Worm (Caenorhabditis elegans) whole organism, late embryonic: Measurements from ENCODE around the gene cylc-1.

Source experiments
- ama-1 ChIP-seq: fragments of 150-350 bp; optimal IDR thresholded peaks from 2 replicates; lab custom pipeline; 2014
- elt-2 ChIP-seq: sonication (generic microtip); optimal IDR thresholded peaks from 2 replicates; lab custom pipeline; 2016; ENCODE audit warnings: missing genetic modification reagents, missing genetic modification characterization, missing compliant biosample characterization
- fkh-10 ChIP-seq: fragments of 150-350 bp; optimal IDR thresholded peaks from 2 replicates; lab custom pipeline; 2014; ENCODE audit warnings: missing biosample characterization, missing genetic modification reagents, missing genetic modification characterization
- hlh-15 ChIP-seq: sonication (generic microtip); optimal IDR thresholded peaks from 2 replicates; lab custom pipeline; 2016; ENCODE audit warnings: missing genetic modification characterization, missing compliant biosample characterization
- hlh-6 ChIP-seq: sonication (generic microtip); optimal IDR thresholded peaks from 2 replicates; lab custom pipeline; 2016; ENCODE audit warnings: missing genotype, missing genetic modification characterization, missing compliant biosample characterization
- nfya-1 ChIP-seq: sonication (generic microtip); optimal IDR thresholded peaks from 2 replicates; lab custom pipeline; 2017; ENCODE audit warnings: missing genetic modification characterization, mild to moderate bottlenecking, missing compliant biosample characterization, antibody characterized with exemption, moderate library complexity
- npax-4 ChIP-seq: sonication (generic microtip); optimal IDR thresholded peaks from 2 replicates; lab custom pipeline; 2016; ENCODE audit warnings: missing genetic modification characterization, missing compliant biosample characterization
- pax-1 ChIP-seq: fragments of 150-350 bp; optimal IDR thresholded peaks from 2 replicates; lab custom pipeline; 2014; ENCODE audit warnings: missing biosample characterization, missing genetic modification characterization
- pha-4 ChIP-seq: fragments of 150-350 bp; optimal IDR thresholded peaks from 2 replicates; lab custom pipeline; 2018; ENCODE audit warnings: missing biosample characterization, missing genetic modification reagents, missing genetic modification characterization

DNA sequence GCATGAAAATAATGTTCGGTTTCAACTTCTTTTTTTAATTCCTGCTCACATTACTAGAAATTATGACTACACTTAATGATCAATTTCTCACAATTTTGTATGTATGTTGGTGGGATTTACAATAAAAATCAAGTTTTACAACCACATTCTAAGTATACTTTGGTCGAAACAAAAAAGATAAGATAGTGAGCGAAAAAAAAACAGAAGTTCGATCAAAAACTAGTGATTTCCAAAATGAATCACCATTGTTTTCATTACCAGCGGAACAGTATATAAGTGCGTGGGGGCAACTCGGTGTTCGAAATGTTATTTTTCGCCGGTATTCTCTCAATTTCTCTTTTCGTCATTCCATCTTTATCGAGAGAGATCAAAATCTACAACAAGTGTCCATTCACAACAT lies 5.0 kb upstream of the cylc-1 start, which contains the start of gene thn-5:
- no peak for TF ChIP-seq pax-1 (tag; lab: Kevin White, UChicago)
- TF ChIP-seq hlh-6 (tag; lab: Kevin White, UChicago) = no peak
- no peak for TF ChIP-seq pha-4
- TF ChIP-seq nfya-1 (tag; lab: Kevin White, UChicago) = no peak
- no peak for TF ChIP-seq fkh-10
- TF ChIP-seq ama-1 (lab: Kevin White, UChicago) = no peak
- TF ChIP-seq npax-4 (tag; lab: Kevin White, UChicago) = no peak
- TF ChIP-seq hlh-15 = no peak
- no peak for TF ChIP-seq elt-2 (tag; lab: Kevin White, UChicago)
